Worm (Caenorhabditis elegans) whole organism, L3 larva: ENCODE measurements around the gene srh-55.

Experiments used
- R02D3.7 ChIP-seq: fragments of 150-350 bp; optimal IDR thresholded peaks from 2 replicates; lab custom pipeline; 2014; ENCODE audit warnings: missing biosample characterization, missing genetic modification characterization
- ZK546.5 ChIP-seq: sonication (generic microtip); optimal IDR thresholded peaks from 2 replicates; lab custom pipeline; 2017; ENCODE audit warnings: missing biosample characterization, missing genetic modification characterization
- aly-2 ChIP-seq: fragments of 150-350 bp; optimal IDR thresholded peaks from 2 replicates; lab custom pipeline; 2014; ENCODE audit warnings: missing biosample characterization, missing genetic modification characterization
- ama-1 ChIP-seq: fragments of 150-350 bp; optimal IDR thresholded peaks from 2 replicates; lab custom pipeline; 2018
- ceh-16 ChIP-seq: sonication (generic microtip); optimal IDR thresholded peaks from 2 replicates; lab custom pipeline; 2017; ENCODE audit warnings: missing biosample characterization, missing genetic modification characterization
- ceh-82 ChIP-seq: fragments of 150-350 bp; optimal IDR thresholded peaks from 2 replicates; lab custom pipeline; 2014; ENCODE audit warnings: missing biosample characterization, missing genetic modification characterization
- elt-2 ChIP-seq: sonication (generic microtip); optimal IDR thresholded peaks from 2 replicates; lab custom pipeline; 2016; ENCODE audit warnings: missing genetic modification reagents, mild to moderate bottlenecking, missing genetic modification characterization, missing compliant biosample characterization
- elt-3 ChIP-seq, 3 experiments: fragments of 150-350 bp in 1 of 3; sonication (generic microtip) in 2 of 3; optimal IDR thresholded peaks; 2 replicates in 2 of 3; 4 replicates in 1 of 3; lab custom pipeline; 2014 to 2017; ENCODE audit warnings: missing biosample characterization in 3 of 3, missing genetic modification characterization in 3 of 3
- eor-1 ChIP-seq, 2 experiments: fragments of 150-350 bp; optimal IDR thresholded peaks; 2 replicates each; lab custom pipeline; 2014 to 2018; ENCODE audit warnings: missing biosample characterization in 2 of 2, missing genetic modification characterization in 2 of 2
- fos-1 ChIP-seq: fragments of 150-350 bp; optimal IDR thresholded peaks from 2 replicates; lab custom pipeline; 2014; ENCODE audit warnings: missing biosample characterization, missing genetic modification characterization
- hmg-11 ChIP-seq: sonication (generic microtip); optimal IDR thresholded peaks from 2 replicates; lab custom pipeline; 2016; ENCODE audit warnings: missing genetic modification characterization, missing compliant biosample characterization
- jun-1 ChIP-seq: fragments of 150-350 bp; optimal IDR thresholded peaks from 2 replicates; lab custom pipeline; 2014; ENCODE audit warnings: missing biosample characterization, missing genetic modification reagents, missing genetic modification characterization
- lin-15B ChIP-seq: fragments of 150-350 bp; optimal IDR thresholded peaks from 2 replicates; lab custom pipeline; 2014; ENCODE audit warnings: missing biosample characterization, missing genetic modification characterization
- lin-39 ChIP-seq: fragments of 150-350 bp; optimal IDR thresholded peaks from 2 replicates; lab custom pipeline; 2018; ENCODE audit warnings: missing biosample characterization, missing genetic modification reagents, missing genetic modification characterization
- lsy-12 ChIP-seq: sonication (generic microtip); optimal IDR thresholded peaks from 2 replicates; lab custom pipeline; 2016; ENCODE audit warnings: mild to moderate bottlenecking, missing genetic modification characterization, missing compliant biosample characterization
- mdl-1 ChIP-seq: fragments of 150-350 bp; optimal IDR thresholded peaks from 2 replicates; lab custom pipeline; 2014; ENCODE audit warnings: missing biosample characterization, missing genetic modification characterization
- nfya-1 ChIP-seq: sonication (generic microtip); optimal IDR thresholded peaks from 2 replicates; lab custom pipeline; 2017; ENCODE audit warnings: missing genetic modification characterization, mild to moderate bottlenecking, missing compliant biosample characterization, antibody characterized with exemption, moderate library complexity; ENCODE audit not compliant: insufficient read depth
- nhr-12 ChIP-seq: fragments of 150-350 bp; optimal IDR thresholded peaks from 2 replicates; lab custom pipeline; 2014; ENCODE audit warnings: missing biosample characterization, missing genetic modification characterization
- nhr-23 ChIP-seq: fragments of 150-350 bp; optimal IDR thresholded peaks from 2 replicates; lab custom pipeline; 2014; ENCODE audit warnings: missing biosample characterization, missing genetic modification reagents, missing genetic modification characterization
- nhr-237 ChIP-seq: fragments of 150-350 bp; optimal IDR thresholded peaks from 2 replicates; lab custom pipeline; 2014; ENCODE audit warnings: missing biosample characterization, missing genetic modification characterization
- nhr-25 ChIP-seq: sonication (generic microtip); optimal IDR thresholded peaks from 2 replicates; lab custom pipeline; 2017; ENCODE audit warnings: missing biosample characterization, missing genetic modification characterization
- nhr-28 ChIP-seq: fragments of 150-350 bp; optimal IDR thresholded peaks from 2 replicates; lab custom pipeline; 2014; ENCODE audit warnings: missing biosample characterization, missing genetic modification characterization
- nhr-43 ChIP-seq: sonication (generic microtip); optimal IDR thresholded peaks from 2 replicates; lab custom pipeline; 2016; ENCODE audit warnings: mild to moderate bottlenecking, missing genetic modification characterization, missing compliant biosample characterization; ENCODE audit not compliant: poor library complexity, severe bottlenecking
- nhr-67 ChIP-seq: fragments of 150-350 bp; optimal IDR thresholded peaks from 2 replicates; lab custom pipeline; 2014; ENCODE audit warnings: missing biosample characterization, missing genetic modification characterization
- nhr-76 ChIP-seq: fragments of 150-350 bp; sonication (generic microtip); optimal IDR thresholded peaks from 5 replicates; lab custom pipeline; 2014; ENCODE audit warnings: missing biosample characterization, missing genetic modification characterization
- nhr-77 ChIP-seq: fragments of 150-350 bp; optimal IDR thresholded peaks from 2 replicates; lab custom pipeline; 2014; ENCODE audit warnings: missing biosample characterization, missing genetic modification characterization
- pha-4 ChIP-seq: fragments of 150-350 bp; optimal IDR thresholded peaks from 2 replicates; lab custom pipeline; 2014; ENCODE audit warnings: missing biosample characterization, missing genetic modification reagents, missing genetic modification characterization
- pqm-1 ChIP-seq: fragments of 150-350 bp; optimal IDR thresholded peaks from 2 replicates; lab custom pipeline; 2017; ENCODE audit warnings: missing biosample characterization, missing genetic modification characterization, inconsistent platforms
- sea-2 ChIP-seq: fragments of 150-350 bp; sonication (generic microtip); optimal IDR thresholded peaks from 4 replicates; lab custom pipeline; 2014; ENCODE audit warnings: missing biosample characterization, missing genetic modification reagents, missing genetic modification characterization
- skn-1 ChIP-seq: fragments of 150-350 bp; optimal IDR thresholded peaks from 2 replicates; lab custom pipeline; 2014; ENCODE audit warnings: missing biosample characterization, missing genetic modification characterization
- tbx-2 ChIP-seq: sonication (generic microtip); optimal IDR thresholded peaks from 2 replicates; lab custom pipeline; 2016; ENCODE audit warnings: mild to moderate bottlenecking, missing genetic modification characterization, missing compliant biosample characterization
- unc-39 ChIP-seq: sonication (generic microtip); optimal IDR thresholded peaks from 4 replicates; lab custom pipeline; 2017; ENCODE audit warnings: missing biosample characterization, missing genetic modification characterization
- zag-1 ChIP-seq: fragments of 150-350 bp; optimal IDR thresholded peaks from 2 replicates; lab custom pipeline; 2014; ENCODE audit warnings: missing biosample characterization, missing genetic modification characterization
- ztf-11 ChIP-seq: fragments of 150-350 bp; optimal IDR thresholded peaks from 2 replicates; lab custom pipeline; 2014; ENCODE audit warnings: missing biosample characterization, missing genetic modification characterization
- ztf-4 ChIP-seq: fragments of 150-350 bp; optimal IDR thresholded peaks from 2 replicates; lab custom pipeline; 2014; ENCODE audit warnings: missing biosample characterization, missing genetic modification characterization

srh-55 gene

DNA sequence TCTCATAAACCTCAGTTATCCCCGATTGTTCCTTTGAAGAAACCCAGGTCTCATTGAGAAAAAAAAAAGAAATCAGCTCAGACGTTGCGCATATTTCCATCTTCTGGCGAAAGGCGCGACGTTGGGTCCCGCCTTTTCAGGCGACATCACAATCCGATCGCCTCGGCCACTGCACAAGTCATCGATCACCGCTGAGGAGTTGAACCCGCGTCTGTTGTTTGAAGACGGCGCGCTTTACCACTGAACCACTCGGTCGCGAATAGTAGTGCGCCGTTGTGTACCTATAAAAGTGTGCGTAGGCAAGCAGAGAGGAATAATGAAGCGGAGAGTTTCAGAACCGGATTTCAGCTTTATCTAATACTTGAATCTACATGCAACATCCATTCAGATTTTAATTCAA, 37.5 kb downstream of the srh-55 start, which contains the start of gene Y75B12B.11:
Gene Y75B12B.11 (plus strand): TSS at position 394 of the 400 bp plus-strand sequence.
- TF ChIP-seq lin-39 (peak; percentile 76), pha-4 (tag; lab: Kevin White, UChicago) (peak; percentile 74), nhr-43 (tag; lab: Kevin White, UChicago) (peak; percentile 75), ama-1 (lab: Kevin White, UChicago) (peak; percentile 94), nfya-1 (tag; lab: Kevin White, UChicago) (peak; percentile 71), eor-1 (tag; optimal IDR thresholded peaks at IDR 0.05; lab: Kevin White, UChicago) (no peak), lsy-12 (tag; lab: Kevin White, UChicago) (peak; percentile 87), ztf-4 (tag; lab: Kevin White, UChicago) (peak; percentile 72), skn-1 (tag; lab: Kevin White, UChicago) (peak; percentile 81), nhr-76 (tag; lab: Kevin White, UChicago) (no peak), elt-2 (peak; percentile 69), fos-1 (tag; lab: Kevin White, UChicago) (peak; percentile 61), jun-1 (peak; percentile 40), tbx-2 (tag; lab: Kevin White, UChicago) (peak; percentile 82), aly-2 (tag; lab: Kevin White, UChicago) (peak; percentile 45), nhr-77 (tag; lab: Kevin White, UChicago) (peak; percentile 34), lin-15B (tag; lab: Kevin White, UChicago) (peak; percentile 54), nhr-23 (tag; lab: Kevin White, UChicago) (peak; percentile 45), elt-3 (tag; optimal IDR thresholded peaks at IDR 0.05; lab: Kevin White, UChicago) (no peak), nhr-25 (peak; percentile 84), mdl-1 (tag; lab: Kevin White, UChicago) (no peak), ceh-82 (tag; lab: Kevin White, UChicago) (peak; percentile 10), nhr-67 (tag; lab: Kevin White, UChicago) (no peak), hmg-11 (peak; percentile 76), ztf-11 (tag; lab: Kevin White, UChicago) (no peak), pqm-1 (tag; lab: Kevin White, UChicago) (peak; percentile 42)

DNA sequence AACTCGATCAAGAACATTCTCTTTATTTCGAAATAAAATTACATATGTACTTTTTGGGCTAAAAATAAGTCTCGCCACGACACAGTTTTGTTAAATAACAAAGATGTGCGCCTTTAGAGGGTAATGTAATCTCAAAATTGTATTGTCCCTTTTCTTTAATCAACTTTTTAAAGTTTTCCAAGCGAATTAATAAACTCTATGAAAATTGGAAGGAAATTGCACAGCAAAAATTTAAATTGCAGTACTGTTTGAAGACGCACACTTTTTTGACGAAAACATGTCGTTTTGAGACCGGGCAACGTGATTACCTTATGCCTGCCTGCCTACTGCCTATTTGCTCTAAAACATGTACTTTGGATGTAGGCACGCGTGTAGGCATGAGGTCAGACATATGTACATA, 38.6 kb downstream of the srh-55 start:
- TF ChIP-seq hmg-11 (no peak), ztf-4 (tag; lab: Kevin White, UChicago) (no peak), nhr-67 (tag; lab: Kevin White, UChicago) (no peak), mdl-1 (tag; lab: Kevin White, UChicago) (no peak), elt-2 (no peak), fos-1 (tag; lab: Kevin White, UChicago) (no peak), tbx-2 (tag; lab: Kevin White, UChicago) (no peak), sea-2 (GFP tag; lab: Kevin White, UChicago) (no peak), lsy-12 (tag; lab: Kevin White, UChicago) (no peak), R02D3.7 (no peak), nfya-1 (tag; lab: Kevin White, UChicago) (no peak), zag-1 (tag; lab: Kevin White, UChicago) (no peak), ceh-16 (tag; lab: Kevin White, UChicago) (no peak), nhr-28 (no peak), skn-1 (tag; lab: Kevin White, UChicago) (no peak), nhr-23 (tag; lab: Kevin White, UChicago) (no peak), nhr-76 (tag; lab: Kevin White, UChicago) (no peak), lin-15B (tag; lab: Kevin White, UChicago) (no peak), nhr-237 (no peak), ZK546.5 (tag; lab: Kevin White, UChicago) (no peak)

- TF ChIP-seq jun-1, result peak; percentile 47
- TF ChIP-seq skn-1 (tag; lab: Kevin White, UChicago), result no peak
- peak; percentile 44 for TF ChIP-seq pha-4 (tag; lab: Kevin White, UChicago)
- TF ChIP-seq elt-2, result peak; percentile 82
- TF ChIP-seq nhr-76 (tag; lab: Kevin White, UChicago), result no peak
- TF ChIP-seq pqm-1 (tag; lab: Kevin White, UChicago), result peak; percentile 78
Measured at ce11 chrV:15192377-15192776, 39.0 kb downstream of the srh-55 start, which contains the start of gene plc-2. Gene plc-2, plus strand, starts transcription at chrV:15192572.

DNA sequence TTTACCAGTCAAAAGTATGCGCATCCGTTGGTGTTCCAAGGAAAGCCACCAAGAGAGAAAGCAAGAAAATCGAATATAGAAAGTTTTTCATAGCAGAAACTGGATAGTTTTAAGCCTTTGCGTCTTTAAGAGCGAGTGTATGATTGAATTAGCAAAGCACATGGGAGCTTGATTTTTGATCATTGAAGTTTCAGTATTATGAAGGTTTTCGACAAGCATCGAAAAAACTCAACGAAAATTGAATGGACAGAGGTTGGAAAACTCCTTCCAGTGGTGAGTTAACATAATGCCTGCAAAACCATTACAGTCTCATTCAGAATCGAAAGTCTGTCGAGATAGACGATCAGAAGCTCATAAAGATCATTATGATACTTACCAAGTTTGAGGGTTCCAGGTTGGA, 40.5 kb downstream of the srh-55 start, which contains the start of gene Y75B12B.13:
Gene Y75B12B.13 (minus strand): TSS at position 101 of the 400 bp plus-strand sequence.
- TF ChIP-seq ceh-82 (tag; lab: Kevin White, UChicago) (no peak), unc-39 (tag; lab: Kevin White, UChicago) (no peak), nhr-12 (tag; lab: Kevin White, UChicago) (no peak), fos-1 (tag; lab: Kevin White, UChicago) (no peak), nfya-1 (tag; lab: Kevin White, UChicago) (no peak), pha-4 (tag; lab: Kevin White, UChicago) (no peak)
